Worm (Caenorhabditis elegans) whole organism, L4 larva: ENCODE measurements around the gene zmp-2.

Experiments
- ctbp-1 ChIP-seq: fragments of 200-800 bp; sonication (Bioruptor generic); IDR thresholded peaks from 2 replicates; pipeline ENCODE4 v1.3.6; 2022; ENCODE audit warnings: missing genetic modification reagents, missing genetic modification characterization, missing compliant biosample characterization
- daf-16 ChIP-seq, 3 experiments: sonication (generic microtip); optimal IDR thresholded peaks; 2 replicates each; lab custom pipeline; 2016 to 2017; ENCODE audit warnings: missing genetic modification characterization in 3 of 3, missing genetic modification reagents in 3 of 3, mild to moderate bottlenecking in 2 of 3, missing compliant biosample characterization in 2 of 3, missing biosample characterization in 1 of 3, moderate library complexity in 1 of 3
- egl-27 ChIP-seq: sonication (generic microtip); optimal IDR thresholded peaks from 3 replicates; lab custom pipeline; 2017; ENCODE audit warnings: missing biosample characterization, missing genetic modification reagents, missing genetic modification characterization
- fkh-10 ChIP-seq: fragments of 150-350 bp; optimal IDR thresholded peaks from 2 replicates; lab custom pipeline; 2014; ENCODE audit warnings: missing biosample characterization, missing genetic modification reagents, missing genetic modification characterization
- hlh-30 ChIP-seq: sonication (generic microtip); optimal IDR thresholded peaks from 2 replicates; lab custom pipeline; 2017; ENCODE audit warnings: antibody characterized with exemption, mild to moderate bottlenecking, missing genetic modification characterization, missing compliant biosample characterization; ENCODE audit not compliant: insufficient read depth
- lin-15B ChIP-seq: fragments of 150-350 bp; sonication (generic microtip); optimal IDR thresholded peaks from 3 replicates; lab custom pipeline; 2014; ENCODE audit warnings: missing biosample characterization, missing genetic modification characterization
- nhr-25 ChIP-seq: sonication (generic microtip); optimal IDR thresholded peaks from 2 replicates; lab custom pipeline; 2017; ENCODE audit warnings: missing genetic modification characterization, mild to moderate bottlenecking, missing compliant biosample characterization, antibody characterized with exemption, moderate library complexity, borderline replicate concordance; ENCODE audit not compliant: insufficient read depth
- nhr-77 ChIP-seq: fragments of 150-350 bp; optimal IDR thresholded peaks from 2 replicates; lab custom pipeline; 2014; ENCODE audit warnings: missing biosample characterization, missing genetic modification characterization
- spr-3 ChIP-seq: fragments of 200-800 bp; sonication (Bioruptor generic); optimal IDR thresholded peaks from 2 replicates; lab custom pipeline; 2018; ENCODE audit warnings: mild to moderate bottlenecking, missing genetic modification characterization, missing compliant biosample characterization
- unc-62 ChIP-seq, 3 experiments: fragments of 150-350 bp in 1 of 3; sonication (generic microtip); optimal IDR thresholded peaks in 2 of 3; peaks in 1 of 3; 1 replicate in 1 of 3; 2 replicates in 2 of 3; lab custom pipeline; 2014 to 2017; ENCODE audit warnings: missing biosample characterization in 3 of 3, missing genetic modification characterization in 3 of 3, missing genetic modification reagents in 3 of 3, missing genotype in 1 of 3
- zip-11 ChIP-seq: fragments of 200-800 bp; sonication (Bioruptor generic); IDR thresholded peaks from 2 replicates; pipeline ENCODE4 v1.3.6; 2022; ENCODE audit warnings: missing genetic modification characterization, missing compliant biosample characterization

- TF ChIP-seq egl-27 (tag; lab: Kevin White, UChicago), result no peak
- no peak for TF ChIP-seq nhr-77 (tag; lab: Kevin White, UChicago)
- TF ChIP-seq spr-3, result no peak
- TF ChIP-seq hlh-30 (tag; lab: Kevin White, UChicago), result no peak
- no peak for TF ChIP-seq fkh-10 (GFP tag; lab: Kevin White, UChicago)
- no peak for TF ChIP-seq unc-62 (GFP tag; optimal IDR thresholded peaks at IDR 0.05 in 1 of 2; lab: Kevin White, UChicago)
- no peak for TF ChIP-seq unc-62 (tag; optimal IDR thresholded peaks at IDR 0.05; lab: Kevin White, UChicago)
- TF ChIP-seq zip-11 (GFP tag; lab: Robert Waterston, UW), result no peak
- TF ChIP-seq nhr-25 (tag; lab: Kevin White, UChicago), result no peak
- TF ChIP-seq ctbp-1, result no peak
- no peak for TF ChIP-seq daf-16 (GFP tag; optimal IDR thresholded peaks at IDR 0.05; lab: Kevin White, UChicago)
- TF ChIP-seq daf-16 (tag; optimal IDR thresholded peaks at IDR 0.05; lab: Kevin White, UChicago), result no peak
- TF ChIP-seq lin-15B, result no peak
These were observed 17.5 kb upstream of the zmp-2 start, which contains the start of gene Y71H2B.4 for ce11 chrIII:2618663-2619062.
